Fruit fly (Drosophila melanogaster): ENCODE data around the gene CG32086.

The CG32086 gene

DNA sequence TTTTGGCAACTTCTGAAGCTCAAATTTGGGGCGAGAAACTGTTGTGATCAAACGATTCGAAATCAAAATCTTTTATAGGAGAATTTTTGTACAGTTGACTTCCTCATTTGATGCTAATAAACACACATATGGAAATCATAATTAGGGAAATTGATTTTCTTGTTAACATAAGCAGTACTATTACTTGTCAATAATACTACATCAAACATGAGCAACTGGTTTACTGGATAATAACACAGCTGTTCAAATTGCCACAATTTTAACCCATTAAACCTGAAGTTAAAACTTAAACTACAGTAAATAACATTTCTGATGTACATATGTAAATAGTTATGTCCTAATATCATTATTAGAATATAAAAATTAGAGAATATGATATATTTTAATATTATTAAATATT, 3.9 kb downstream of the CG32086 start, which contains the start of gene CG43390 (continued):
- TF ChIP-seq grn (GFP tag; optimal IDR thresholded peaks at IDR 0.05) (peak; percentile 7), fd64A (GFP tag; optimal IDR thresholded peaks at IDR 0.05) (no peak), slbo (GFP tag; IDR thresholded peaks at IDR 0.05) (no peak), Hsf (GFP tag; optimal IDR thresholded peaks at IDR 0.05) (no peak), CG18764 (GFP tag; optimal IDR thresholded peaks at IDR 0.05) (no peak), CG2678 (tag; optimal IDR thresholded peaks at IDR 0.05) (peak; percentile 83), Bteb2 (GFP tag; optimal IDR thresholded peaks at IDR 0.05) (peak; percentile 7), Dp (GFP tag; optimal IDR thresholded peaks at IDR 0.05) (no peak), trh (GFP tag; optimal IDR thresholded peaks at IDR 0.05) (peak; percentile 2), MESR4 (GFP tag; optimal IDR thresholded peaks at IDR 0.05) (no peak), ttk (GFP tag; IDR thresholded peaks at IDR 0.05) (no peak), Opbp (GFP tag; IDR thresholded peaks at IDR 0.05; ENCODE audit: partially characterized antibody) (no peak), CG6791 (GFP tag; IDR thresholded peaks at IDR 0.05; ENCODE audit: partially characterized antibody) (no peak), bbx (GFP tag; IDR thresholded peaks at IDR 0.05; ENCODE audit: partially characterized antibody) (no peak), mam (GFP tag; optimal IDR thresholded peaks at IDR 0.05) (peak; percentile 10), prd (optimal IDR thresholded peaks at IDR 0.05) (no peak), prd (GFP tag; IDR thresholded peaks at IDR 0.05) (no peak), nau (GFP tag; optimal IDR thresholded peaks at IDR 0.05) (no peak), CG3281 (GFP tag; optimal IDR thresholded peaks at IDR 0.05) (no peak), ftz-f1 (GFP tag; optimal IDR thresholded peaks at IDR 0.05) (no peak), Nf-YA (GFP tag; IDR thresholded peaks at IDR 0.05) (no peak), ssp (GFP tag; IDR thresholded peaks at IDR 0.05) (no peak), peb (GFP tag; IDR thresholded peaks at IDR 0.05) (no peak), MBD-R2 (GFP tag; IDR thresholded peaks at IDR 0.05) (no peak), danr (GFP tag; IDR thresholded peaks at IDR 0.05) (peak; percentile 9; the same call in 1 of the 2 replicates), tna (GFP tag; IDR thresholded peaks at IDR 0.05; ENCODE audit: partially characterized antibody) (no peak), CG17359 (tag; optimal IDR thresholded peaks at IDR 0.05) (no peak), gcm (GFP tag; optimal IDR thresholded peaks at IDR 0.05) (no peak), CG6813 (GFP tag; optimal IDR thresholded peaks at IDR 0.05) (peak; percentile 6), en (GFP tag; optimal IDR thresholded peaks at IDR 0.05) (no peak), grau (tag; optimal IDR thresholded peaks at IDR 0.05) (peak; percentile 58), maf-S (GFP tag; optimal IDR thresholded peaks at IDR 0.05) (peak; percentile 7), CG10366 (GFP tag; IDR thresholded peaks at IDR 0.05) (no peak), hb (GFP tag; IDR thresholded peaks at IDR 0.05; ENCODE audit: partially characterized antibody) (no peak), tx (GFP tag; optimal IDR thresholded peaks at IDR 0.05) (no peak), NK7.1 (GFP tag; optimal IDR thresholded peaks at IDR 0.05) (no peak), dpn (GFP tag; optimal IDR thresholded peaks at IDR 0.05) (peak in 1 of 2 experiments; percentile 31)

DNA sequence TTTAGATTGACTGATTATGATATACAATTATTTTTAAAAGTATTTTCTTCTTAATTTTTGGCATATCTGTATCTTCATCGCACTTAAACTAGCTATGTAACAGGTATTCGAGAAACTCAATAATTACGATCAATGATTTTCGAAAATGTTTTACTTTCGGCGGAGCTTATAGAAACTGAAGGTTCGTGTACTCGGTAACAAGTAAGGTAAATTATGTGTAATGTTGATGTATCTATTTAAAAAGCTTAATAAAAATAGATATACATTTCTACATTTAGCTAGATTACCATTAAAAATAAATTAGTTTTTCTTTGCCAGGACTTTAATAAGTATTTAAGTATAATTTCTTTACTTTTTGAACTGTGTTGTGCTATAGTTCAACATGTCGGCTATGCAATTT, 5.0 kb downstream of the CG32086 start:
- TF ChIP-seq CG7963 (GFP tag; IDR thresholded peaks at IDR 0.05; ENCODE audit: partially characterized antibody) (no peak), CG17568 (GFP tag; optimal IDR thresholded peaks at IDR 0.05) (no peak), CTCF (GFP tag; optimal IDR thresholded peaks at IDR 0.05) (peak; percentile 74)

DNA sequence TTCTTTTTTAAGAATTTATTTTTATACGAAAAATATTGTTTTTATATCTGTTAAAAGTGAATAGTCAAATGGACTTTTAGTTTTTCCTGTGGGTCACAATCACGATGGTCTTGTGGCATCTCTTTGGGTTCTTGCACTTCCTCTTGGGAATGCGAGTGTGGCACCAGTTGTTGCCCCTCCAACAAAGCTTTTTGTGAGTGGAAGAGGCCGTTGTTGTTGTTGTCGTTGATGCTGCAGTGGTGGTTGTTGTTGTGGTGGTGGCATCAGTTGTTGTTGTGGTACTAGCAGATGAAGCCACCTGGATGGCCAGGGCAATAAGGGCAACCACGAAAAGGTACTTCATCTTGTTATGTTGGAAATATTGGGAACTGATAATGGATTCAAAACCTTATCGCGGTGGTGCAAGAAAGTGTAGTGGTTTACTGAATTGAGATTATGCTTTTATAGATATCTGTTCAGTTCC, 5.6 kb downstream of the CG32086 start, which contains the start of gene CG33270:
CG33270 (minus strand) TSS at position 413 of the 463 bp plus-strand sequence.
- TF ChIP-seq CG4360 (GFP tag; IDR thresholded peaks at IDR 0.05) (peak; percentile 67), Doc2 (GFP tag; IDR thresholded peaks at IDR 0.05) (no peak), CG17568 (GFP tag; optimal IDR thresholded peaks at IDR 0.05) (no peak), Mrtf (GFP tag; IDR thresholded peaks at IDR 0.05) (peak; percentile 54; the same call in 1 of the 3 replicates), D19B (GFP tag; optimal IDR thresholded peaks at IDR 0.05) (no peak)
